Comparison of ENCODE assay signal across 1 fruit fly cellular context in the genomic region with DNA sequence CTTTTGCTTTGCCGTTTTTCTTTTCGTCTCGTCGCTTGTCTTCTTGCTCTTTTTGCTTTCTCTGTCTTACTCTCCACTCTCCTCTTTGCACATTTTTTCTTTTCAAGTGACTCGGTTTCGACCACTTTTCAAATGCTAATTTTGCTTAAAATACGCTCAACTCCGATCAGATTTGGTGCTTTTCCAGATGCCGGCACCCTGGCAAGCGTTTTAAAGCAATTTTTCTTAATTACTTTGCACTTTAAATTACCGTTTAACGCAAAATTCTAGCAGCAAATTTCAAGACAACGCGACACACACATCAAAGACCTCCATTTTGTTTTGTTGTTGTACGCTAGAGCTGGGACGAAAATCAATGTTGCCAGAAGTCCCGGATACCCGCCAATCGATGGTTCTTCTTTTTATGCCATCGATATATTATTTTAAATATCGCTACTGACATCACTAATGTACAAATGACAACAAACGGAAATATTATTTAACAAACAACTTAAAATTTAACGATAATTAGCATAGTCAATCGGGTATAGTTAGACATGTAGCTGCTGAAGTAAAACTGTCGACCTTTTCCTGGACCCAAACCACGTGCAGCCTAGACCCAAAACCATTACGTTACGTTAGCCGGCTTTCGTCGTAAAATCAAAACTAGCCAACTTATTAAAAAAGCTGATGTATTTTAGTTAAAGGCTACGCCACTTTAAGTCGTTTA.
TF ChIP-seq lines count a peak whose summit lies in the region.

Gene kis, minus strand, starts transcription at position 317 of the 709 bp plus-strand sequence.

TF ChIP-seq in whole organism, embryonic, 481 proteins besides CTCF, POLR2A, EP300 and RAD21 (continued from another document and continues in another):
- peak; percentile 35 for TF ChIP-seq her (GFP tag; optimal IDR thresholded peaks at IDR 0.05; lab: Kevin White, UChicago)
- TF ChIP-seq Deaf1 (tag; optimal IDR thresholded peaks at IDR 0.05; lab: Kevin White, UChicago) = peak; percentile 35
- peak; percentile 22 for TF ChIP-seq D19A (tag; optimal IDR thresholded peaks at IDR 0.05; lab: Kevin White, UChicago)
- peak; percentile 95 for TF ChIP-seq pros (GFP tag; optimal IDR thresholded peaks at IDR 0.05; lab: Kevin White, UChicago)
- TF ChIP-seq Nf-YA (GFP tag; IDR thresholded peaks at IDR 0.05; lab: Robert Waterston, UW) = no peak
- no peak for TF ChIP-seq ttk (GFP tag; IDR thresholded peaks at IDR 0.05; lab: Robert Waterston, UW)
- peak; percentile 66 for TF ChIP-seq lab (GFP tag; optimal IDR thresholded peaks at IDR 0.05; lab: Kevin White, UChicago)
- peak; percentile 68 for TF ChIP-seq abd-A (tag; optimal IDR thresholded peaks at IDR 0.05; lab: Kevin White, UChicago)
- peak; percentile 65 for TF ChIP-seq sqz (GFP tag; optimal IDR thresholded peaks at IDR 0.05; lab: Kevin White, UChicago)
- no peak for TF ChIP-seq cato (GFP tag; optimal IDR thresholded peaks at IDR 0.05; lab: Kevin White, UChicago; ENCODE audit: borderline replicate concordance)
- TF ChIP-seq CG13296 (GFP tag; optimal IDR thresholded peaks at IDR 0.05; lab: Kevin White, UChicago) = peak; percentile 30
- no peak for TF ChIP-seq CG11723 (GFP tag; optimal IDR thresholded peaks at IDR 0.05; lab: Kevin White, UChicago)
- no peak for TF ChIP-seq CG18619 (GFP tag; optimal IDR thresholded peaks at IDR 0.05; lab: Kevin White, UChicago)
- no peak for TF ChIP-seq ap (GFP tag; IDR thresholded peaks at IDR 0.05; lab: Robert Waterston, UW)
- TF ChIP-seq Bteb2 (GFP tag; optimal IDR thresholded peaks at IDR 0.05; lab: Kevin White, UChicago) = peak; percentile 25
- TF ChIP-seq sd (tag; optimal IDR thresholded peaks at IDR 0.05; lab: Kevin White, UChicago) = peak; percentile 70
- no peak for TF ChIP-seq CG31388 (GFP tag; optimal IDR thresholded peaks at IDR 0.05; lab: Kevin White, UChicago)
- TF ChIP-seq dm (GFP tag; optimal IDR thresholded peaks at IDR 0.05; lab: Kevin White, UChicago) = peak; percentile 55
- peak; percentile 45 for TF ChIP-seq CG17359 (tag; optimal IDR thresholded peaks at IDR 0.05; lab: Kevin White, UChicago)
- TF ChIP-seq crol (GFP tag; IDR thresholded peaks at IDR 0.05; lab: Robert Waterston, UW) = peak; percentile 52
- TF ChIP-seq crc (GFP tag; optimal IDR thresholded peaks at IDR 0.05; lab: Kevin White, UChicago) = no peak
- TF ChIP-seq CG12659 (GFP tag; optimal IDR thresholded peaks at IDR 0.05; lab: Kevin White, UChicago) = peak; percentile 93
- TF ChIP-seq lov (optimal IDR thresholded peaks at IDR 0.05; lab: Kevin White, UChicago) = no peak
- TF ChIP-seq lov (GFP tag; IDR thresholded peaks at IDR 0.05; lab: Robert Waterston, UW) = 0 out of 3 replicates have a peak, but pooled peaks have one; percentile 48
- TF ChIP-seq HLH54F (GFP tag; optimal IDR thresholded peaks at IDR 0.05; lab: Kevin White, UChicago) = peak; percentile 60
- TF ChIP-seq wor (GFP tag; IDR thresholded peaks at IDR 0.05; lab: Robert Waterston, UW) = no peak
- TF ChIP-seq CG3838 (GFP tag; optimal IDR thresholded peaks at IDR 0.05; lab: Kevin White, UChicago) = peak; percentile 4
- TF ChIP-seq PHDP (tag; optimal IDR thresholded peaks at IDR 0.05; lab: Kevin White, UChicago) = peak; percentile 56
- TF ChIP-seq NK7.1 (GFP tag; optimal IDR thresholded peaks at IDR 0.05; lab: Kevin White, UChicago) = peak; percentile 3
- TF ChIP-seq pan (optimal IDR thresholded peaks at IDR 0.05; lab: Kevin White, UChicago) = no peak
- no peak for TF ChIP-seq pan (GFP tag; optimal IDR thresholded peaks at IDR 0.05 in 1 of 2, IDR thresholded peaks at IDR 0.05 in 1 of 2)
- no peak for TF ChIP-seq TFAM (GFP tag; optimal IDR thresholded peaks at IDR 0.05; lab: Kevin White, UChicago)
- peak; percentile 20; the same call in 1 of the 2 replicates for TF ChIP-seq CG10366 (GFP tag; IDR thresholded peaks at IDR 0.05; lab: Robert Waterston, UW)
- peak; percentile 84 for TF ChIP-seq CG4617 (GFP tag; optimal IDR thresholded peaks at IDR 0.05; lab: Kevin White, UChicago; ENCODE audit: borderline replicate concordance)
- no peak for TF ChIP-seq Vsx1 (GFP tag; optimal IDR thresholded peaks at IDR 0.05; lab: Kevin White, UChicago)
- TF ChIP-seq Hr3 (GFP tag; optimal IDR thresholded peaks at IDR 0.05; lab: Kevin White, UChicago) = peak; percentile 15
- TF ChIP-seq nom (GFP tag; optimal IDR thresholded peaks at IDR 0.05; lab: Kevin White, UChicago) = peak; percentile 84
- no peak for TF ChIP-seq CG6175 (GFP tag; IDR thresholded peaks at IDR 0.05; lab: Robert Waterston, UW)
- TF ChIP-seq jigr1 (GFP tag; IDR thresholded peaks at IDR 0.05; lab: Robert Waterston, UW) = no peak
- peak; percentile 3 for TF ChIP-seq Chrac-16 (GFP tag; optimal IDR thresholded peaks at IDR 0.05; lab: Kevin White, UChicago)
- peak; percentile 13 for TF ChIP-seq CG17568 (GFP tag; optimal IDR thresholded peaks at IDR 0.05; lab: Kevin White, UChicago)
- TF ChIP-seq Hand (GFP tag; optimal IDR thresholded peaks at IDR 0.05; lab: Kevin White, UChicago) = no peak
- no peak for TF ChIP-seq CkIIα-i1 (GFP tag; IDR thresholded peaks at IDR 0.05; lab: Robert Waterston, UW)
- TF ChIP-seq CG6254 (GFP tag; optimal IDR thresholded peaks at IDR 0.05; lab: Kevin White, UChicago) = no peak
- TF ChIP-seq ken (GFP tag; IDR thresholded peaks at IDR 0.05; lab: Robert Waterston, UW) = no peak
- TF ChIP-seq CG7745 (tag; optimal IDR thresholded peaks at IDR 0.05; lab: Kevin White, UChicago) = peak; percentile 73
- TF ChIP-seq CG15073 (GFP tag; optimal IDR thresholded peaks at IDR 0.05; lab: Kevin White, UChicago) = no peak
- no peak for TF ChIP-seq C15 (GFP tag; IDR thresholded peaks at IDR 0.05; lab: Robert Waterston, UW)
- no peak for TF ChIP-seq CG15011 (GFP tag; optimal IDR thresholded peaks at IDR 0.05; lab: Kevin White, UChicago)
- TF ChIP-seq HLHmδ (GFP tag; optimal IDR thresholded peaks at IDR 0.05; lab: Kevin White, UChicago) = no peak
- TF ChIP-seq prd (optimal IDR thresholded peaks at IDR 0.05; lab: Kevin White, UChicago) = no peak
- peak; percentile 49; the same call in 2 of the 3 replicates for TF ChIP-seq prd (GFP tag; IDR thresholded peaks at IDR 0.05; lab: Robert Waterston, UW)
- TF ChIP-seq mirr (GFP tag; optimal IDR thresholded peaks at IDR 0.05; lab: Kevin White, UChicago) = no peak
- peak; percentile 73; the same call in 2 of the 3 replicates for TF ChIP-seq Dbx (GFP tag; IDR thresholded peaks at IDR 0.05; lab: Robert Waterston, UW)
- TF ChIP-seq Dll (GFP tag; IDR thresholded peaks at IDR 0.05; lab: Robert Waterston, UW; ENCODE audit: partially characterized antibody) = peak; percentile 97
- peak; percentile 88 for TF ChIP-seq YL-1 (GFP tag; optimal IDR thresholded peaks at IDR 0.05; lab: Kevin White, UChicago)
- 0 out of 2 replicates have a peak, but pooled peaks have one; percentile 35 for TF ChIP-seq al (GFP tag; IDR thresholded peaks at IDR 0.05; lab: Robert Waterston, UW)
- peak; percentile 8 for TF ChIP-seq CG33557 (GFP tag; optimal IDR thresholded peaks at IDR 0.05; lab: Kevin White, UChicago)
- TF ChIP-seq tap (tag; optimal IDR thresholded peaks at IDR 0.05; lab: Kevin White, UChicago) = no peak
- TF ChIP-seq CG1529 (GFP tag; optimal IDR thresholded peaks at IDR 0.05; lab: Kevin White, UChicago) = no peak
- TF ChIP-seq ems (GFP tag; optimal IDR thresholded peaks at IDR 0.05; lab: Kevin White, UChicago) = no peak
- TF ChIP-seq CG32532 (GFP tag; IDR thresholded peaks at IDR 0.05; lab: Robert Waterston, UW) = peak; percentile 68
- TF ChIP-seq Lpt (GFP tag; optimal IDR thresholded peaks at IDR 0.05; lab: Kevin White, UChicago) = no peak
- peak; percentile 36 for TF ChIP-seq CoRest (tag; optimal IDR thresholded peaks at IDR 0.05; lab: Kevin White, UChicago)
- TF ChIP-seq CG9215 (GFP tag; IDR thresholded peaks at IDR 0.05; lab: Robert Waterston, UW) = peak; percentile 34; the same call in 1 of the 2 replicates
- TF ChIP-seq CG1024 (GFP tag; IDR thresholded peaks at IDR 0.05; lab: Robert Waterston, UW) = no peak
- peak; percentile 35 for TF ChIP-seq CG7839 (tag; optimal IDR thresholded peaks at IDR 0.05; lab: Kevin White, UChicago)
- TF ChIP-seq ato (GFP tag; IDR thresholded peaks at IDR 0.05; lab: Robert Waterston, UW; ENCODE audit: partially characterized antibody) = peak; percentile 91
- TF ChIP-seq ERR (GFP tag; optimal IDR thresholded peaks at IDR 0.05; lab: Kevin White, UChicago) = peak; percentile 50
- TF ChIP-seq gce (GFP tag; IDR thresholded peaks at IDR 0.05; lab: Robert Waterston, UW) = no peak
- no peak for TF ChIP-seq klu (GFP tag; IDR thresholded peaks at IDR 0.05; lab: Robert Waterston, UW)
- no peak for TF ChIP-seq ro (GFP tag; IDR thresholded peaks at IDR 0.05; lab: Robert Waterston, UW)
- TF ChIP-seq az2 (GFP tag; optimal IDR thresholded peaks at IDR 0.05; lab: Kevin White, UChicago) = peak; percentile 52
- no peak for TF ChIP-seq Six4 (GFP tag; optimal IDR thresholded peaks at IDR 0.05; lab: Kevin White, UChicago)
- TF ChIP-seq pum (GFP tag; optimal IDR thresholded peaks at IDR 0.05; lab: Kevin White, UChicago) = no peak
- TF ChIP-seq ash1 (GFP tag; optimal IDR thresholded peaks at IDR 0.05; lab: Kevin White, UChicago) = peak; percentile 23
- TF ChIP-seq kay (GFP tag; optimal IDR thresholded peaks at IDR 0.05; lab: Kevin White, UChicago) = no peak
- TF ChIP-seq CG4707 (GFP tag; optimal IDR thresholded peaks at IDR 0.05; lab: Kevin White, UChicago) = peak; percentile 35
- peak; percentile 41 for TF ChIP-seq Bdp1 (GFP tag; optimal IDR thresholded peaks at IDR 0.05; lab: Kevin White, UChicago)
- TF ChIP-seq Sry-β (GFP tag; optimal IDR thresholded peaks at IDR 0.05; lab: Kevin White, UChicago) = peak; percentile 43
- TF ChIP-seq sug (tag; optimal IDR thresholded peaks at IDR 0.05; lab: Kevin White, UChicago) = peak; percentile 64
- TF ChIP-seq ci (GFP tag; IDR thresholded peaks at IDR 0.05; lab: Robert Waterston, UW) = peak; percentile 34; the same call in 1 of the 3 replicates
- TF ChIP-seq tll (GFP tag; optimal IDR thresholded peaks at IDR 0.05; lab: Kevin White, UChicago) = no peak
- no peak for TF ChIP-seq ewg (GFP tag; optimal IDR thresholded peaks at IDR 0.05; lab: Kevin White, UChicago)
- TF ChIP-seq CG7372 (GFP tag; IDR thresholded peaks at IDR 0.05; lab: Robert Waterston, UW) = no peak
- peak; percentile 30 for TF ChIP-seq Meics (GFP tag; optimal IDR thresholded peaks at IDR 0.05; lab: Kevin White, UChicago)
- no peak for TF ChIP-seq Atf-2 (GFP tag; optimal IDR thresholded peaks at IDR 0.05; lab: Kevin White, UChicago)
- no peak for TF ChIP-seq Elba2 (GFP tag; optimal IDR thresholded peaks at IDR 0.05; lab: Kevin White, UChicago)
- no peak for TF ChIP-seq Dfd (GFP tag; optimal IDR thresholded peaks at IDR 0.05; lab: Kevin White, UChicago)
- peak; percentile 33 to 41 for TF ChIP-seq Hr51 (GFP tag; optimal IDR thresholded peaks at IDR 0.05; lab: Kevin White, UChicago)
- peak; percentile 47 for TF ChIP-seq CG10147 (GFP tag; optimal IDR thresholded peaks at IDR 0.05; lab: Kevin White, UChicago)
- peak; percentile 69 for TF ChIP-seq scrt (GFP tag; optimal IDR thresholded peaks at IDR 0.05; lab: Kevin White, UChicago)
- TF ChIP-seq phol (tag; optimal IDR thresholded peaks at IDR 0.05; lab: Kevin White, UChicago) = peak; percentile 99
- peak; percentile 25 for TF ChIP-seq CG7987 (GFP tag; optimal IDR thresholded peaks at IDR 0.05; lab: Kevin White, UChicago)
- no peak for TF ChIP-seq dmrt99B (tag; optimal IDR thresholded peaks at IDR 0.05; lab: Kevin White, UChicago)
- TF ChIP-seq dpn (GFP tag; optimal IDR thresholded peaks at IDR 0.05; lab: Kevin White, UChicago) = peak; percentile 27 to 63
- peak; percentile 0 for TF ChIP-seq NC2α (GFP tag; optimal IDR thresholded peaks at IDR 0.05; lab: Kevin White, UChicago)
- peak; percentile 10 for TF ChIP-seq sima (GFP tag; optimal IDR thresholded peaks at IDR 0.05; lab: Kevin White, UChicago)
- no peak; the same call in 2 of the 3 replicates for TF ChIP-seq CG11560 (tag; IDR thresholded peaks at IDR 0.05; lab: Robert Waterston, UW)
- no peak for TF ChIP-seq ham (GFP tag; IDR thresholded peaks at IDR 0.05; lab: Robert Waterston, UW)
- no peak for TF ChIP-seq sens-2 (GFP tag; IDR thresholded peaks at IDR 0.05; lab: Robert Waterston, UW)
- TF ChIP-seq ATbp (GFP tag; optimal IDR thresholded peaks at IDR 0.05; lab: Kevin White, UChicago) = no peak
- no peak for TF ChIP-seq Doc2 (GFP tag; IDR thresholded peaks at IDR 0.05; lab: Robert Waterston, UW)
- TF ChIP-seq CG12104 (GFP tag; optimal IDR thresholded peaks at IDR 0.05; lab: Kevin White, UChicago) = no peak
- TF ChIP-seq CG18599 (GFP tag; optimal IDR thresholded peaks at IDR 0.05; lab: Kevin White, UChicago) = peak; percentile 42
- TF ChIP-seq Poxn (GFP tag; IDR thresholded peaks at IDR 0.05; lab: Robert Waterston, UW) = no peak
- peak; percentile 29 for TF ChIP-seq CG10209 (GFP tag; optimal IDR thresholded peaks at IDR 0.05; lab: Kevin White, UChicago)
- TF ChIP-seq CG4360 (GFP tag; IDR thresholded peaks at IDR 0.05; lab: Robert Waterston, UW) = peak; percentile 95
- peak; percentile 60 for TF ChIP-seq Nf-YC (tag; optimal IDR thresholded peaks at IDR 0.05; lab: Kevin White, UChicago)
- TF ChIP-seq hkb (optimal IDR thresholded peaks at IDR 0.05; lab: Kevin White, UChicago) = peak; percentile 43
- TF ChIP-seq hkb (GFP tag; IDR thresholded peaks at IDR 0.05; lab: Robert Waterston, UW) = 0 out of 2 replicates have a peak, but pooled peaks have one; percentile 33
- TF ChIP-seq Mad (GFP tag; optimal IDR thresholded peaks at IDR 0.05; lab: Kevin White, UChicago) = peak; percentile 43
- no peak for TF ChIP-seq CG12236 (GFP tag; optimal IDR thresholded peaks at IDR 0.05; lab: Kevin White, UChicago)
- peak; percentile 41; the same call in 1 of the 3 replicates for TF ChIP-seq so (GFP tag; IDR thresholded peaks at IDR 0.05; lab: Robert Waterston, UW)
- no peak for TF ChIP-seq CG4404 (GFP tag; IDR thresholded peaks at IDR 0.05; lab: Robert Waterston, UW)
- TF ChIP-seq CG13123 (GFP tag; optimal IDR thresholded peaks at IDR 0.05; lab: Kevin White, UChicago) = no peak
- TF ChIP-seq psq (GFP tag; optimal IDR thresholded peaks at IDR 0.05; lab: Kevin White, UChicago) = peak; percentile 80
- TF ChIP-seq nerfin-1 (tag; optimal IDR thresholded peaks at IDR 0.05; lab: Kevin White, UChicago) = peak; percentile 48
- peak; percentile 1 for TF ChIP-seq CG10979 (tag; optimal IDR thresholded peaks at IDR 0.05; lab: Kevin White, UChicago)
- no peak for TF ChIP-seq CG10959 (GFP tag; IDR thresholded peaks at IDR 0.05; lab: Robert Waterston, UW)
- TF ChIP-seq salm (tag; optimal IDR thresholded peaks at IDR 0.05; lab: Kevin White, UChicago) = peak; percentile 32
- peak; percentile 6 for TF ChIP-seq CG8944 (GFP tag; optimal IDR thresholded peaks at IDR 0.05; lab: Kevin White, UChicago)
- no peak for TF ChIP-seq CG11085 (GFP tag; IDR thresholded peaks at IDR 0.05; lab: Robert Waterston, UW)
- no peak for TF ChIP-seq CG1832 (GFP tag; optimal IDR thresholded peaks at IDR 0.05; lab: Kevin White, UChicago)
